Worm (Caenorhabditis elegans) whole organism, L2 larva: ENCODE data around the gene daf-7.

Source experiments
- F13H6.1 ChIP-seq: sonication (generic microtip); optimal IDR thresholded peaks from 2 replicates; lab custom pipeline; 2016; ENCODE audit warnings: missing genetic modification characterization, missing compliant biosample characterization
- ceh-16 ChIP-seq: fragments of 150-350 bp; optimal IDR thresholded peaks from 2 replicates; lab custom pipeline; 2014; ENCODE audit warnings: missing biosample characterization, missing genetic modification characterization
- ceh-82 ChIP-seq: fragments of 150-350 bp; optimal IDR thresholded peaks from 2 replicates; lab custom pipeline; 2014; ENCODE audit warnings: missing biosample characterization, missing genetic modification characterization
- lin-39 ChIP-seq: fragments of 150-350 bp; optimal IDR thresholded peaks from 2 replicates; lab custom pipeline; 2014; ENCODE audit warnings: missing biosample characterization, missing genetic modification reagents, missing genetic modification characterization
- mbf-1 ChIP-seq: sonication (generic microtip); optimal IDR thresholded peaks from 2 replicates; lab custom pipeline; 2017; ENCODE audit warnings: missing biosample characterization, missing genetic modification characterization
- nhr-11 ChIP-seq: fragments of 150-350 bp; optimal IDR thresholded peaks from 2 replicates; lab custom pipeline; 2014; ENCODE audit warnings: missing biosample characterization, missing genetic modification characterization
- nhr-237 ChIP-seq: fragments of 150-350 bp; optimal IDR thresholded peaks from 2 replicates; lab custom pipeline; 2014; ENCODE audit warnings: missing biosample characterization, missing genetic modification characterization
- nhr-6 ChIP-seq: fragments of 150-350 bp; optimal IDR thresholded peaks from 2 replicates; lab custom pipeline; 2014; ENCODE audit warnings: missing biosample characterization, missing genetic modification characterization
- unc-62 ChIP-seq: fragments of 150-350 bp; optimal IDR thresholded peaks from 2 replicates; lab custom pipeline; 2014; ENCODE audit warnings: missing biosample characterization, missing genetic modification reagents, missing genetic modification characterization
- ztf-11 ChIP-seq: sonication (generic microtip); optimal IDR thresholded peaks from 2 replicates; lab custom pipeline; 2017; ENCODE audit warnings: missing biosample characterization, missing genetic modification characterization

DNA sequence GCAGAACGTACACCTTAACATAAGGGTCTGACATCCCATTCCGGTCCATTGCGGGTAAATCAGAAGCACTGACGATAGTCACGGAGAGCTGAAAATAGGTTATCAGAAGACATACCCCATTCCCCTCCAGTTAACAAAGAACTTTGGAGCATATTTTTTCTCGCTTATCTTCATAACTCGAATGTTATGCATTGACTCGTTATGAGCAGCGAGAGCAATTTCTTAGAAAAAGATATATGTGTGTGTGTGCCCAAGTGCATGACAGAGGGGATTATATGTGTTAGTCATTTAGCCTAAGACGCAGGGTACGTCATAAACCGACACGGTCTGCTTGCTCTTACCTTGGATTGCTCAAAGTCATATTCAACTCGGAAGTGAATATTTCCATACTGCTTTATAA lies 22.0 kb upstream of the daf-7 start:
- TF ChIP-seq nhr-6 (tag; lab: Kevin White, UChicago) = no peak
- no peak for TF ChIP-seq nhr-11 (tag; lab: Kevin White, UChicago)
- TF ChIP-seq unc-62 (GFP tag; lab: Kevin White, UChicago) = no peak
- no peak for TF ChIP-seq ceh-82 (tag; lab: Kevin White, UChicago)
- no peak for TF ChIP-seq nhr-237 (tag; lab: Kevin White, UChicago)
- no peak for TF ChIP-seq mbf-1 (tag; lab: Kevin White, UChicago)
- no peak for TF ChIP-seq F13H6.1 (tag; lab: Kevin White, UChicago)
- no peak for TF ChIP-seq ceh-16 (tag; lab: Kevin White, UChicago)
- no peak for TF ChIP-seq ztf-11 (tag; lab: Kevin White, UChicago)
- TF ChIP-seq lin-39 (tag; lab: Kevin White, UChicago) = no peak
